Fruit fly (Drosophila melanogaster): Measurements from ENCODE around the gene CG7694.

DNA sequence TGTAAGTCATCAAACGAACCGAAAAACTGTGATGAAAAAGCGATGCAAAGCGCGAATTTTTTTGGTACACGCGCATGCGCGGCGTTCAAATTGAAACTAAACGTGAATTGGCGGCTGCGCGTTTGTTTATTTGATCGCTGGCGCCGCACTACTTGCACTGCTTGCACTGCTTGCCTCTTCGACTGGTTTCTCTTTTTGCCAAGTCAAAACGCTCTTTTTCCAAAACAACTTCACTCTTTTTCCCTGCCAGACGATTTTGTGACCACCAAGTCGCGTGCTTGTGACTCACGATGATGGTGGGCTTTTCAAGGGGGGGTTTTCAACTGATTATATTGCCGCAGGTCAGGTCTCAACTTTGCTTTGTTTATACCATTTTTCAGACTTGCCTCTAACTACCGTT is 48.3 kb downstream of the CG7694 start, which contains the start of gene CG14304:
- TF ChIP-seq CG11294 (GFP tag; IDR thresholded peaks at IDR 0.05) (no peak), topi (GFP tag; optimal IDR thresholded peaks at IDR 0.05) (no peak), esn (GFP tag; optimal IDR thresholded peaks at IDR 0.05) (no peak), CG32006 (GFP tag; optimal IDR thresholded peaks at IDR 0.05) (no peak), svp (GFP tag) (no peak), CG1621 (tag; optimal IDR thresholded peaks at IDR 0.05) (no peak), CG15336 (GFP tag; IDR thresholded peaks at IDR 0.05) (no peak)

All from whole organism, prepupa.